Worm (Caenorhabditis elegans): ENCODE data around the gene F52C6.2.

F52C6.2 gene

ce11 chrII:1926162-1926561, at the start of gene F52C6.2:
TSS of gene F52C6.2 (plus strand) at chrII:1926462.
- TF ChIP-seq ceh-88 (GFP tag; IDR thresholded peaks at IDR 0.05) (no peak), nhr-28 (tag; optimal IDR thresholded peaks at IDR 0.05) (no peak), lin-15B (tag; optimal IDR thresholded peaks at IDR 0.05) (no peak), elt-3 (tag; optimal IDR thresholded peaks at IDR 0.05) (no peak), egl-27 (tag; optimal IDR thresholded peaks at IDR 0.05) (no peak), nhr-76 (tag; optimal IDR thresholded peaks at IDR 0.05) (no peak), nhr-90 (tag; optimal IDR thresholded peaks at IDR 0.05; ENCODE audit: poor library complexity) (no peak), Y116A8C.19 (tag; optimal IDR thresholded peaks at IDR 0.05; ENCODE audit: borderline replicate concordance) (no peak), hlh-4 (tag; optimal IDR thresholded peaks at IDR 0.05) (no peak), blmp-1 (tag; optimal IDR thresholded peaks at IDR 0.05) (no peak), snu-23 (GFP tag; optimal IDR thresholded peaks at IDR 0.05) (no peak), F16B12.6 (tag; optimal IDR thresholded peaks at IDR 0.05) (no peak), mdl-1 (tag; optimal IDR thresholded peaks at IDR 0.05) (no peak), rnt-1 (tag; optimal IDR thresholded peaks at IDR 0.05) (no peak)

ce11 chrII:1878663-1879062, 47.6 kb upstream of the F52C6.2 start, which contains the start of gene math-16:
TSS of gene math-16 (minus strand) at chrII:1878763.
- no peak for TF ChIP-seq ztf-11 (tag; optimal IDR thresholded peaks at IDR 0.05)
- TF ChIP-seq dsc-1 (tag; optimal IDR thresholded peaks at IDR 0.05): no peak
- TF ChIP-seq hlh-4 (tag; optimal IDR thresholded peaks at IDR 0.05): no peak
- no peak for TF ChIP-seq ama-1 (optimal IDR thresholded peaks at IDR 0.05)
- no peak for TF ChIP-seq jun-1 (tag; optimal IDR thresholded peaks at IDR 0.05)
- no peak for TF ChIP-seq xbp-1 (tag; optimal IDR thresholded peaks at IDR 0.05)

ce11 chrII:1882705-1883104, 43.6 kb upstream of the F52C6.2 start, which contains the start of gene math-5:
TSS of gene math-5 (minus strand) at chrII:1882805.
- no peak for TF ChIP-seq F16B12.6 (tag; optimal IDR thresholded peaks at IDR 0.05)
- TF ChIP-seq tlp-1 (tag; optimal IDR thresholded peaks at IDR 0.05): no peak
- no peak for TF ChIP-seq C04F5.9 (tag; optimal IDR thresholded peaks at IDR 0.05)
- TF ChIP-seq unc-130 (tag; optimal IDR thresholded peaks at IDR 0.05): no peak
- TF ChIP-seq ces-1 (GFP tag; optimal IDR thresholded peaks at IDR 0.05): no peak
- TF ChIP-seq egl-27 (tag; optimal IDR thresholded peaks at IDR 0.05): no peak
- no peak for TF ChIP-seq nhr-84 (tag; optimal IDR thresholded peaks at IDR 0.05)
- no peak for TF ChIP-seq nhr-77 (tag; optimal IDR thresholded peaks at IDR 0.05)
- no peak for TF ChIP-seq tbx-2 (tag; optimal IDR thresholded peaks at IDR 0.05)

ce11 chrII:1884635-1885034, 41.6 kb upstream of the F52C6.2 start, which contains the start of gene math-6:
TSS of gene math-6 (minus strand) at chrII:1884735.
- no peak for TF ChIP-seq nhr-11 (tag; optimal IDR thresholded peaks at IDR 0.05)

ce11 chrII:1886379-1886778, 39.9 kb upstream of the F52C6.2 start, which contains the start of gene math-7:
TSS of gene math-7 (minus strand) at chrII:1886479.
- no peak for TF ChIP-seq isw-1 (GFP tag; IDR thresholded peaks at IDR 0.05)
- TF ChIP-seq nhr-28 (tag; optimal IDR thresholded peaks at IDR 0.05): no peak
- TF ChIP-seq egl-13 (tag; optimal IDR thresholded peaks at IDR 0.05): no peak
- no peak for TF ChIP-seq snpc-4 (tag; optimal IDR thresholded peaks at IDR 0.05)
- no peak for TF ChIP-seq aly-2 (tag; optimal IDR thresholded peaks at IDR 0.05)
- no peak for TF ChIP-seq lsy-2 (tag; optimal IDR thresholded peaks at IDR 0.05)
- no peak for TF ChIP-seq xbp-1 (tag; optimal IDR thresholded peaks at IDR 0.05)
- TF ChIP-seq elt-2 (tag; optimal IDR thresholded peaks at IDR 0.05): no peak
- TF ChIP-seq nhr-237 (tag; optimal IDR thresholded peaks at IDR 0.05): no peak
- no peak for TF ChIP-seq zag-1 (tag; optimal IDR thresholded peaks at IDR 0.05)
- TF ChIP-seq ets-5 (GFP tag; IDR thresholded peaks at IDR 0.05): no peak
- TF ChIP-seq nhr-47 (tag; optimal IDR thresholded peaks at IDR 0.05): no peak
- TF ChIP-seq vab-15 (tag; optimal IDR thresholded peaks at IDR 0.05): no peak
- no peak for TF ChIP-seq nhr-84 (tag; optimal IDR thresholded peaks at IDR 0.05)
- no peak for TF ChIP-seq egl-27 (tag; optimal IDR thresholded peaks at IDR 0.05)
